Worm (Caenorhabditis elegans): ENCODE measurements around the gene F07D3.3.

DNA sequence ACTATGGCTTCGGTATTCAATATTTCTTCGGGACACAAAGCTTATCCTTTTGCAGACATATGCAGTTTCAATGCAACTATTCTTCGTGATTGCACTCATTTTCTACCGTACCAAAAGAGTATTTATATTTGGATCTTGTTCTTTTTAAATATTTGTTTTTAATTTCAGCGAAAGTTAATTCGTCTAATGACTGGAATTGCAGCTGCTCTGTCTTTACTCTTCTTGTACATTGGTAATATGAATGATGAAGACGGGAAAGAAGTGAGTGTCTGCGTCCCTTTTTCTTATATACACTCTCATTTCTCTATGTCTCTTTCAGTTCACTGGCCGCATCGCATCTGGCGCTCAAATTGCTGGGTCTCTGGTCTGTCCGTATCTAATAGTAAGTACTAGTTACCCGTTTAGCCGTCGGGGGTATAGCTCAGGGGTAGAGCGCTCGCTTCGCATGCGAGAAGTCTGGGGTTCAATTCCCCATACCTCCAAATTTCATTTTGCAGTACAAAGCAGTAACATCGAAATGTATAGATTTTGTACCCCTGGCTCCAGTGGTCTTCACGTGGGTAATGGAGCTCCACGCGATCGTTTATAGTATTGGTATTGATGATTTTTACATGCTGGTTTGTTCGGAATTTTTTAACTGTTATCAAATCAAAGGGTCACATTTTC lies 40.8 kb upstream of the F07D3.3 start:
- TF ChIP-seq syd-9 (tag; optimal IDR thresholded peaks at IDR 0.05) (peak; percentile 88), pqm-1 (tag; optimal IDR thresholded peaks at IDR 0.05) (peak; percentile 45), dmd-4 (tag; optimal IDR thresholded peaks at IDR 0.05; ENCODE audit: borderline replicate concordance) (peak; percentile 59), sdc-2 (tag; optimal IDR thresholded peaks at IDR 0.05) (peak; percentile 78), unc-55 (GFP tag; optimal IDR thresholded peaks at IDR 0.05) (no peak), fkh-10 (GFP tag; optimal IDR thresholded peaks at IDR 0.05) (peak; percentile 62), nhr-11 (tag; optimal IDR thresholded peaks at IDR 0.05) (no peak), nhr-232 (tag; optimal IDR thresholded peaks at IDR 0.05) (peak; percentile 82), ztf-16 (tag; optimal IDR thresholded peaks at IDR 0.05) (peak; percentile 87), ceh-2 (tag; optimal IDR thresholded peaks at IDR 0.05) (peak; percentile 77)

All from whole organism, late embryonic.